Worm (Caenorhabditis elegans) whole organism, L2 larva: ENCODE data around the gene tiar-1.
"Not testable (repeated sequence)": the region's sequence is repeated elsewhere in the genome, so short reads cannot be mapped to it uniquely, and the experiment has no call there.

Source experiments
- C34F6.9 ChIP-seq: fragments of 150-350 bp; optimal IDR thresholded peaks from 2 replicates; lab custom pipeline; 2014; ENCODE audit warnings: missing biosample characterization, missing genetic modification characterization
- F13H6.1 ChIP-seq: sonication (generic microtip); optimal IDR thresholded peaks from 2 replicates; lab custom pipeline; 2016; ENCODE audit warnings: missing genetic modification characterization, missing compliant biosample characterization
- R02D3.7 ChIP-seq: fragments of 150-350 bp; optimal IDR thresholded peaks from 2 replicates; lab custom pipeline; 2014; ENCODE audit warnings: missing biosample characterization, missing genetic modification characterization
- Y55F3AM.14 ChIP-seq: fragments of 200-800 bp; sonication (Bioruptor generic); optimal IDR thresholded peaks from 2 replicates; lab custom pipeline; 2018; ENCODE audit warnings: mild to moderate bottlenecking, missing genetic modification characterization, missing compliant biosample characterization
- alr-1 ChIP-seq: fragments of 150-350 bp; optimal IDR thresholded peaks from 2 replicates; lab custom pipeline; 2014; ENCODE audit warnings: missing biosample characterization, missing genetic modification characterization
- aly-2 ChIP-seq: fragments of 150-350 bp; optimal IDR thresholded peaks from 2 replicates; lab custom pipeline; 2014; ENCODE audit warnings: missing biosample characterization, missing genetic modification characterization
- ama-1 ChIP-seq: fragments of 150-350 bp; optimal IDR thresholded peaks from 2 replicates; lab custom pipeline; 2018; ENCODE audit warnings: inconsistent platforms
- ceh-16 ChIP-seq: fragments of 150-350 bp; optimal IDR thresholded peaks from 2 replicates; lab custom pipeline; 2014; ENCODE audit warnings: missing biosample characterization, missing genetic modification characterization
- ceh-82 ChIP-seq: fragments of 150-350 bp; optimal IDR thresholded peaks from 2 replicates; lab custom pipeline; 2014; ENCODE audit warnings: missing biosample characterization, missing genetic modification characterization
- crh-2 ChIP-seq: sonication (generic microtip); optimal IDR thresholded peaks from 2 replicates; lab custom pipeline; 2017; ENCODE audit warnings: missing biosample characterization, missing genetic modification characterization
- dmd-4 ChIP-seq: sonication (generic microtip); optimal IDR thresholded peaks from 2 replicates; lab custom pipeline; 2017; ENCODE audit warnings: missing biosample characterization, missing genetic modification characterization
- egl-27 ChIP-seq: sonication (generic microtip); optimal IDR thresholded peaks from 3 replicates; lab custom pipeline; 2017; ENCODE audit warnings: missing biosample characterization, missing genetic modification reagents, missing genetic modification characterization
- elt-1 ChIP-seq: fragments of 150-350 bp; optimal IDR thresholded peaks from 2 replicates; lab custom pipeline; 2014; ENCODE audit warnings: missing biosample characterization, missing genetic modification characterization
- elt-3 ChIP-seq: sonication (generic microtip); optimal IDR thresholded peaks from 2 replicates; lab custom pipeline; 2017; ENCODE audit warnings: missing biosample characterization, missing genetic modification characterization
- fos-1 ChIP-seq: fragments of 150-350 bp; optimal IDR thresholded peaks from 2 replicates; lab custom pipeline; 2014; ENCODE audit warnings: missing biosample characterization, missing genetic modification characterization
- gmeb-1 ChIP-seq: fragments of 150-350 bp; optimal IDR thresholded peaks from 2 replicates; lab custom pipeline; 2014; ENCODE audit warnings: missing biosample characterization, missing genetic modification characterization
- lin-13 ChIP-seq: fragments of 150-350 bp; optimal IDR thresholded peaks from 2 replicates; lab custom pipeline; 2014; ENCODE audit warnings: missing biosample characterization, missing genetic modification reagents, missing genetic modification characterization
- lin-39 ChIP-seq: fragments of 150-350 bp; optimal IDR thresholded peaks from 2 replicates; lab custom pipeline; 2014; ENCODE audit warnings: missing biosample characterization, missing genetic modification reagents, missing genetic modification characterization
- nhr-10 ChIP-seq: sonication (generic microtip); optimal IDR thresholded peaks from 2 replicates; lab custom pipeline; 2017; ENCODE audit warnings: missing biosample characterization, missing genetic modification characterization
- nhr-12 ChIP-seq: fragments of 150-350 bp; optimal IDR thresholded peaks from 2 replicates; lab custom pipeline; 2014; ENCODE audit warnings: missing biosample characterization, missing genetic modification characterization
- nhr-129 ChIP-seq: fragments of 150-350 bp; optimal IDR thresholded peaks from 2 replicates; lab custom pipeline; 2014; ENCODE audit warnings: missing biosample characterization, missing genetic modification characterization
- nhr-21 ChIP-seq: fragments of 150-350 bp; optimal IDR thresholded peaks from 2 replicates; lab custom pipeline; 2014; ENCODE audit warnings: missing biosample characterization, missing genetic modification characterization
- nhr-23 ChIP-seq: fragments of 150-350 bp; optimal IDR thresholded peaks from 2 replicates; lab custom pipeline; 2014; ENCODE audit warnings: missing biosample characterization, missing genetic modification reagents, missing genetic modification characterization
- nhr-25 ChIP-seq: fragments of 150-350 bp; sonication (generic microtip); optimal IDR thresholded peaks from 3 replicates; lab custom pipeline; 2014; ENCODE audit warnings: missing biosample characterization, missing genetic modification characterization
- skn-1 ChIP-seq: sonication (generic microtip); optimal IDR thresholded peaks from 2 replicates; lab custom pipeline; 2017; ENCODE audit warnings: missing biosample characterization, missing genetic modification characterization
- sma-9 ChIP-seq, 2 experiments: fragments of 150-350 bp in 1 of 2; sonication (generic microtip) in 1 of 2; optimal IDR thresholded peaks; 2 replicates each; lab custom pipeline; 2014 to 2016; ENCODE audit warnings: missing genetic modification characterization in 2 of 2, mild to moderate bottlenecking in 1 of 2, missing biosample characterization in 1 of 2, missing compliant biosample characterization in 1 of 2, missing genetic modification reagents in 1 of 2, moderate library complexity in 1 of 2
- unc-39 ChIP-seq: fragments of 150-350 bp; optimal IDR thresholded peaks from 2 replicates; lab custom pipeline; 2014; ENCODE audit warnings: missing biosample characterization, missing genetic modification characterization
- unc-55 ChIP-seq: fragments of 150-350 bp; sonication (generic microtip); optimal IDR thresholded peaks from 3 replicates; lab custom pipeline; 2014; ENCODE audit warnings: missing biosample characterization, missing genetic modification reagents, missing genetic modification characterization
- unc-62 ChIP-seq: fragments of 150-350 bp; optimal IDR thresholded peaks from 2 replicates; lab custom pipeline; 2014; ENCODE audit warnings: missing biosample characterization, missing genetic modification reagents, missing genetic modification characterization
- zag-1 ChIP-seq: fragments of 150-350 bp; optimal IDR thresholded peaks from 2 replicates; lab custom pipeline; 2014; ENCODE audit warnings: missing biosample characterization, missing genetic modification characterization
- ztf-1 ChIP-seq: fragments of 200-800 bp; sonication (Bioruptor generic); conservative IDR thresholded peaks from 2 replicates; pipeline ENCODE4 v1.3.6; 2022; ENCODE audit warnings: missing genetic modification characterization, missing compliant biosample characterization
- ztf-4 ChIP-seq: fragments of 150-350 bp; optimal IDR thresholded peaks from 2 replicates; lab custom pipeline; 2014; ENCODE audit warnings: missing biosample characterization, missing genetic modification characterization

Gene tiar-1

ce11 chrII:5757656-5758055, 43.0 kb upstream of the tiar-1 start, which contains the start of the genes F10C1.3 and F10C1.23:
F10C1.3 (minus strand) TSS chrII:5757756.
F10C1.23 (plus strand) TSS chrII:5758040.
- TF ChIP-seq zag-1; nhr-25 (tag; lab: Kevin White, UChicago); unc-62 (GFP tag; lab: Kevin White, UChicago): not testable (repeated sequence)
- TF ChIP-seq, all 48 proteins: peak for 0; not testable (repeated sequence) for 48

ce11 chrII:5754168-5754567, 39.5 kb upstream of the tiar-1 start, which contains the start of gene F10C1.8:
F10C1.8 (plus strand) TSS chrII:5754468.
- no peak for TF ChIP-seq nhr-23 (tag; lab: Kevin White, UChicago)
- TF ChIP-seq ztf-1 (GFP tag; lab: Robert Waterston, UW), result no peak
- no peak for TF ChIP-seq nhr-21 (tag; lab: Kevin White, UChicago)
- TF ChIP-seq elt-3 (tag; lab: Kevin White, UChicago), result no peak
- no peak for TF ChIP-seq lin-13 (GFP tag; lab: Kevin White, UChicago)
- no peak for TF ChIP-seq C34F6.9
- no peak for TF ChIP-seq egl-27
- no peak for TF ChIP-seq nhr-12 (tag; lab: Kevin White, UChicago)
- no peak for TF ChIP-seq ceh-16 (tag; lab: Kevin White, UChicago)
- TF ChIP-seq aly-2 (tag; lab: Kevin White, UChicago), result no peak
- TF ChIP-seq unc-39 (tag; lab: Kevin White, UChicago), result no peak
- TF ChIP-seq unc-55 (GFP tag; lab: Kevin White, UChicago), result no peak
- no peak for TF ChIP-seq R02D3.7 (tag; lab: Kevin White, UChicago)
- no peak for TF ChIP-seq alr-1 (tag; lab: Kevin White, UChicago)
- no peak for TF ChIP-seq ceh-82

ce11 chrII:5751353-5751752, 36.7 kb upstream of the tiar-1 start:
- TF ChIP-seq ztf-4 (no peak), zag-1 (no peak), elt-1 (tag; lab: Kevin White, UChicago) (no peak), nhr-21 (tag; lab: Kevin White, UChicago) (no peak), skn-1 (tag; lab: Kevin White, UChicago) (no peak), ama-1 (lab: Kevin White, UChicago) (no peak), egl-27 (no peak), crh-2 (tag; lab: Kevin White, UChicago) (peak; percentile 10), unc-62 (GFP tag; lab: Kevin White, UChicago) (no peak), sma-9 (GFP tag; optimal IDR thresholded peaks at IDR 0.05; lab: Kevin White, UChicago) (peak; percentile 16), sma-9 (tag; optimal IDR thresholded peaks at IDR 0.05; lab: Kevin White, UChicago) (no peak), fos-1 (tag; lab: Kevin White, UChicago) (peak; percentile 76)

- no peak for TF ChIP-seq elt-3 (tag; lab: Kevin White, UChicago)
- TF ChIP-seq crh-2 (tag; lab: Kevin White, UChicago), result peak; percentile 36
- peak; percentile 81 for TF ChIP-seq fos-1 (tag; lab: Kevin White, UChicago)
These were observed 35.2 kb upstream of the tiar-1 start, which contains the start of gene ifb-2 for ce11 chrII:5749733-5750238. ifb-2 (plus strand) TSS chrII:5750188.

- TF ChIP-seq sma-9 (GFP tag; optimal IDR thresholded peaks at IDR 0.05; lab: Kevin White, UChicago) (peak; percentile 45), sma-9 (tag; optimal IDR thresholded peaks at IDR 0.05; lab: Kevin White, UChicago) (no peak), unc-55 (GFP tag; lab: Kevin White, UChicago) (no peak), crh-2 (tag; lab: Kevin White, UChicago) (peak; percentile 67), F13H6.1 (tag; lab: Kevin White, UChicago) (peak; percentile 28), gmeb-1 (peak; percentile 13), fos-1 (tag; lab: Kevin White, UChicago) (peak; percentile 97), nhr-23 (tag; lab: Kevin White, UChicago) (no peak), Y55F3AM.14 (no peak)
These were observed 33.8 kb upstream of the tiar-1 start for ce11 chrII:5748395-5748794.

- TF ChIP-seq fos-1 (tag; lab: Kevin White, UChicago), result peak; percentile 82
- TF ChIP-seq elt-1 (tag; lab: Kevin White, UChicago), result no peak
These were observed 32.7 kb upstream of the tiar-1 start for ce11 chrII:5747312-5747711.

ce11 chrII:5745088-5745487, 30.5 kb upstream of the tiar-1 start, which contains the start of gene F10C1.9:
F10C1.9 (minus strand) TSS chrII:5745284.
- no peak for TF ChIP-seq crh-2 (tag; lab: Kevin White, UChicago)
- no peak for TF ChIP-seq nhr-10
- TF ChIP-seq sma-9 (GFP tag; optimal IDR thresholded peaks at IDR 0.05; lab: Kevin White, UChicago), result peak; percentile 3
- TF ChIP-seq sma-9 (tag; optimal IDR thresholded peaks at IDR 0.05; lab: Kevin White, UChicago), result no peak
- no peak for TF ChIP-seq dmd-4 (tag; lab: Kevin White, UChicago)
- no peak for TF ChIP-seq nhr-12 (tag; lab: Kevin White, UChicago)
- TF ChIP-seq lin-39, result no peak
- no peak for TF ChIP-seq nhr-129 (tag; lab: Kevin White, UChicago)
